Worm (Caenorhabditis elegans) whole organism, L1 larva: ENCODE measurements around the gene T07H3.8.
"Not testable (repeated sequence)": the region's sequence is repeated elsewhere in the genome, so short reads cannot be mapped to it uniquely, and the experiment has no call there.

Source experiments
- C16A3.4 ChIP-seq: fragments of 150-350 bp; optimal IDR thresholded peaks from 2 replicates; lab custom pipeline; 2014; ENCODE audit warnings: missing biosample characterization, missing genetic modification characterization
- C34B4.2 ChIP-seq: sonication (generic microtip); optimal IDR thresholded peaks from 2 replicates; lab custom pipeline; 2017; ENCODE audit warnings: mild to moderate bottlenecking, missing genetic modification characterization, missing compliant biosample characterization
- blmp-1 ChIP-seq: fragments of 150-350 bp; optimal IDR thresholded peaks from 2 replicates; lab custom pipeline; 2014; ENCODE audit warnings: missing biosample characterization, missing genetic modification characterization
- ceh-63 ChIP-seq: fragments of 200-800 bp; sonication (Bioruptor generic); optimal IDR thresholded peaks from 2 replicates; lab custom pipeline; 2018; ENCODE audit warnings: mild to moderate bottlenecking, missing genetic modification characterization, missing compliant biosample characterization
- ceh-88 ChIP-seq: fragments of 200-800 bp; sonication (Bioruptor generic); IDR thresholded peaks from 2 replicates; pipeline ENCODE4 v1.3.6; 2022; ENCODE audit warnings: missing genetic modification characterization, missing compliant biosample characterization
- ces-1 ChIP-seq: fragments of 150-350 bp; optimal IDR thresholded peaks from 2 replicates; lab custom pipeline; 2014; ENCODE audit warnings: missing biosample characterization, missing genetic modification reagents, missing genetic modification characterization
- dsc-1 ChIP-seq: sonication (generic microtip); optimal IDR thresholded peaks from 2 replicates; lab custom pipeline; 2016; ENCODE audit warnings: mild to moderate bottlenecking, missing genetic modification characterization, missing compliant biosample characterization
- efl-1 ChIP-seq, 4 experiments: fragments of 150-350 bp; optimal IDR thresholded peaks in 3 of 4; peaks in 1 of 4; 1 replicate in 1 of 4; 2 replicates in 3 of 4; lab custom pipeline; 2014; ENCODE audit warnings: missing biosample characterization in 2 of 4, missing genetic modification characterization in 2 of 4, missing genetic modification reagents in 2 of 4
- egl-13 ChIP-seq: sonication (generic microtip); optimal IDR thresholded peaks from 2 replicates; lab custom pipeline; 2016; ENCODE audit warnings: missing genotype, missing genetic modification reagents, missing genetic modification characterization, missing compliant biosample characterization
- elt-2 ChIP-seq: sonication (generic microtip); optimal IDR thresholded peaks from 2 replicates; lab custom pipeline; 2016; ENCODE audit warnings: missing genetic modification characterization, mild to moderate bottlenecking, inconsistent platforms, missing compliant biosample characterization, missing genetic modification reagents
- fkh-4 ChIP-seq: sonication (generic microtip); optimal IDR thresholded peaks from 2 replicates; lab custom pipeline; 2016; ENCODE audit warnings: missing compliant biosample characterization, missing genetic modification characterization, borderline replicate concordance
- irx-1 ChIP-seq: sonication (generic microtip); optimal IDR thresholded peaks from 2 replicates; lab custom pipeline; 2016; ENCODE audit warnings: missing genetic modification characterization, missing compliant biosample characterization
- lin-13 ChIP-seq: fragments of 150-350 bp; optimal IDR thresholded peaks from 2 replicates; lab custom pipeline; 2014; ENCODE audit warnings: missing biosample characterization, missing genetic modification reagents, missing genetic modification characterization
- lin-15B ChIP-seq: fragments of 150-350 bp; sonication (generic microtip); optimal IDR thresholded peaks from 3 replicates; lab custom pipeline; 2014; ENCODE audit warnings: missing biosample characterization, missing genetic modification characterization
- mab-9 ChIP-seq: fragments of 200-800 bp; sonication (Bioruptor generic); IDR thresholded peaks from 2 replicates; pipeline ENCODE4 v1.3.6; 2022; ENCODE audit warnings: missing genetic modification reagents, missing genetic modification characterization, missing compliant biosample characterization
- mdl-1 ChIP-seq, 2 experiments: fragments of 150-350 bp; optimal IDR thresholded peaks; 2 replicates each; lab custom pipeline; 2014 to 2017; ENCODE audit warnings: missing biosample characterization in 2 of 2, missing genetic modification characterization in 2 of 2, inconsistent platforms in 1 of 2
- mep-1 ChIP-seq: fragments of 150-350 bp; optimal IDR thresholded peaks from 2 replicates; lab custom pipeline; 2014; ENCODE audit warnings: missing biosample characterization, missing genetic modification characterization
- nhr-12 ChIP-seq: sonication (generic microtip); optimal IDR thresholded peaks from 2 replicates; lab custom pipeline; 2017; ENCODE audit warnings: missing biosample characterization, missing genetic modification characterization
- nhr-28 ChIP-seq: fragments of 150-350 bp; optimal IDR thresholded peaks from 2 replicates; lab custom pipeline; 2014; ENCODE audit warnings: missing biosample characterization, missing genetic modification characterization
- nhr-47 ChIP-seq: sonication (generic microtip); optimal IDR thresholded peaks from 2 replicates; lab custom pipeline; 2016; ENCODE audit warnings: mild to moderate bottlenecking, missing genetic modification characterization, moderate library complexity, missing compliant biosample characterization
- nhr-76 ChIP-seq: sonication (generic microtip); optimal IDR thresholded peaks from 2 replicates; lab custom pipeline; 2017; ENCODE audit warnings: missing biosample characterization, missing genetic modification characterization
- nhr-77 ChIP-seq: fragments of 150-350 bp; optimal IDR thresholded peaks from 2 replicates; lab custom pipeline; 2014; ENCODE audit warnings: missing biosample characterization, missing genetic modification characterization
- nhr-90 ChIP-seq: sonication (generic microtip); optimal IDR thresholded peaks from 2 replicates; lab custom pipeline; 2016; ENCODE audit warnings: mild to moderate bottlenecking, missing genetic modification characterization, missing compliant biosample characterization; ENCODE audit not compliant: poor library complexity
- rnt-1 ChIP-seq: sonication (generic microtip); optimal IDR thresholded peaks from 2 replicates; lab custom pipeline; 2016; ENCODE audit warnings: mild to moderate bottlenecking, missing genetic modification characterization, moderate library complexity, missing compliant biosample characterization
- snpc-4 ChIP-seq: fragments of 150-350 bp; optimal IDR thresholded peaks from 2 replicates; lab custom pipeline; 2014; ENCODE audit warnings: missing biosample characterization, missing genetic modification characterization
- sptf-1 ChIP-seq: fragments of 150-350 bp; optimal IDR thresholded peaks from 2 replicates; lab custom pipeline; 2014; ENCODE audit warnings: missing biosample characterization, missing genetic modification characterization
- swsn-7 ChIP-seq: sonication (generic microtip); optimal IDR thresholded peaks from 2 replicates; lab custom pipeline; 2016; ENCODE audit warnings: missing genetic modification characterization, missing compliant biosample characterization
- tlp-1 ChIP-seq: fragments of 150-350 bp; optimal IDR thresholded peaks from 2 replicates; lab custom pipeline; 2014; ENCODE audit warnings: missing biosample characterization, missing genetic modification characterization
- unc-130 ChIP-seq: fragments of 150-350 bp; optimal IDR thresholded peaks from 2 replicates; lab custom pipeline; 2017; ENCODE audit warnings: missing biosample characterization, missing genetic modification characterization, inconsistent platforms
- unc-86 ChIP-seq: sonication (generic microtip); optimal IDR thresholded peaks from 2 replicates; lab custom pipeline; 2016; ENCODE audit warnings: missing genetic modification characterization, missing compliant biosample characterization
- unc-98 ChIP-seq: fragments of 200-800 bp; sonication (Bioruptor generic); IDR thresholded peaks from 2 replicates; pipeline ENCODE4 v1.3.6; 2022; ENCODE audit warnings: missing genetic modification characterization, missing compliant biosample characterization
- vab-15 ChIP-seq: sonication (generic microtip); optimal IDR thresholded peaks from 2 replicates; lab custom pipeline; 2017; ENCODE audit warnings: missing genotype, mild to moderate bottlenecking, missing genetic modification characterization, missing compliant biosample characterization
- xbp-1 ChIP-seq: sonication (generic microtip); optimal IDR thresholded peaks from 2 replicates; lab custom pipeline; 2016; ENCODE audit warnings: missing genetic modification characterization, missing compliant biosample characterization
- ztf-11 ChIP-seq, 2 experiments: sonication (generic microtip); optimal IDR thresholded peaks; 2 replicates each; lab custom pipeline; 2016 to 2017; ENCODE audit warnings: missing genetic modification characterization in 2 of 2, missing biosample characterization in 1 of 2, missing compliant biosample characterization in 1 of 2

T07H3.8 gene

DNA sequence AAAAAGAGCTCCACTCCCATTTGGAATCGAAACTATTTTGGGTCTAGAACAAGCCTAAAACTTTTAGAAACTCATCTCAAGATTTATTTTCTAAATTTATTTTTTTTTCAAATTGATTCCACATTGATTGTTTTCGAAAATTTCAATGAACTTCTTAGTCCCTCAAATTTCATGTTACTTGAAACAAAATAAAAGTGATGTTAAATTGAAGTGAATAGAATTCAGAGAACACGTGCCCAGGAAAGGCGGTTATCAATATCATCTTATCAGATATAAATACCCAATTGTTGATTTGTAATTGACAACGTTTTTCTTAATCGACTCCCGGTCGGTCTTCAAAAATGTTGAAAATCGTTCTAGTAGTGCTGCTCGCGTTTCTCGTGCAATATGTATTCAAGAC lies 45.8 kb upstream of the T07H3.8 start, which contains the start of gene poml-4:
Gene poml-4, plus strand, starts transcription at position 301 of the 400 bp plus-strand sequence.
- not testable (repeated sequence) for TF ChIP-seq tlp-1 (tag; lab: Kevin White, UChicago); nhr-28 (tag; lab: Kevin White, UChicago); mab-9 (GFP tag; lab: Robert Waterston, UW)
- TF ChIP-seq, all 84 proteins: peak for 0; not testable (repeated sequence) for 84

DNA sequence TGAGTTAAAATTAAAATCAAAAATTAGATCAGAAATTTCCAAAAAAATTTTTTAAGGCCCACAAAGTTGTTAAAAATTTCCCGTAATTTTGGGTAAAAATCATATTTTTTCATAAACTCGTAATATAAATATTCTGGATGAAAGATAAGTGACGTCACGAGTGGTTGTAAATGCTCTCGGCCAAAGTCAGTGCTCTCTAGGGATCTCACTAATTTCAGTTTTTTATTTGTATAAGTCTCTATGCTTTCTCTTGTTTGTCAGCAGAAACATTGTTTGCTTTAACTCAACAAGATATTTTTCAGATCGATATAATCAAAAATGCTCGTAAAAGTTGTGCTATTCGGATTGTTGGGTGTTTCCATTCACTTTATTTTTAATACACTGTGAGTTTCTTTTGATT lies 43.2 kb upstream of the T07H3.8 start, which contains the start of gene K05F6.4:
Gene K05F6.4, plus strand, starts transcription at position 301 of the 400 bp plus-strand sequence.
- TF ChIP-seq unc-86 (tag; lab: Kevin White, UChicago); ceh-88 (GFP tag; lab: Robert Waterston, UW); fkh-4: not testable (repeated sequence)

DNA sequence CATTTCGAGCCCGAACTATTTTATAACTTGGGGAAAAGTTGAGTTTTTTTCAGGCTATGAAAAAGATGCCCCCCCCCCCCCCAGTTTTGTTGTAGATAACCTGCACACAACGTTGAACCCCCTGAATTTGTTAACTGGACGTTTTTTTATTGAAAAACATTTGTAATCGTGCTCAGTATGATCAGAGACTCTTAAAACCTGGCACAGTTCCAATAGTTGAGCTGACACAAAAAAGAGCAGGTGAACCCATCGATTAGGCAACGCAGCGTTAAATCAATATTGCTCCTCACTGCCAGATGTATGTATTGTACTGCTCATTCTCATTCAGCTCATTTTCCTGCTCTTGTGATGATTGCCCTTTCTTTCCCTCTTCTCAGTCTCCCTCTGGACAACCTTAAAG lies 40.8 kb upstream of the T07H3.8 start, which contains the start of gene K05F6.12:
Gene K05F6.12, plus strand, starts transcription at position 301 of the 400 bp plus-strand sequence.
- TF ChIP-seq ceh-63 (GFP tag; lab: Kevin White, UChicago) (no peak), unc-130 (tag; lab: Kevin White, UChicago) (no peak), mdl-1 (tag; optimal IDR thresholded peaks at IDR 0.05; lab: Kevin White, UChicago) (no peak), egl-13 (tag; lab: Kevin White, UChicago) (no peak), swsn-7 (no peak), lin-13 (GFP tag; lab: Kevin White, UChicago) (no peak), lin-15B (tag; lab: Kevin White, UChicago) (no peak), efl-1 (optimal IDR thresholded peaks at IDR 0.05; lab: Kevin White, UChicago) (no peak), efl-1 (GFP tag; optimal IDR thresholded peaks at IDR 0.05 in 1 of 2; lab: Kevin White, UChicago) (no peak), nhr-47 (no peak), dsc-1 (tag; lab: Kevin White, UChicago) (no peak), nhr-76 (tag; lab: Kevin White, UChicago) (no peak), ces-1 (GFP tag; lab: Kevin White, UChicago) (no peak), elt-2 (tag; lab: Kevin White, UChicago) (no peak), xbp-1 (no peak), snpc-4 (no peak), mep-1 (tag; lab: Kevin White, UChicago) (no peak)

DNA sequence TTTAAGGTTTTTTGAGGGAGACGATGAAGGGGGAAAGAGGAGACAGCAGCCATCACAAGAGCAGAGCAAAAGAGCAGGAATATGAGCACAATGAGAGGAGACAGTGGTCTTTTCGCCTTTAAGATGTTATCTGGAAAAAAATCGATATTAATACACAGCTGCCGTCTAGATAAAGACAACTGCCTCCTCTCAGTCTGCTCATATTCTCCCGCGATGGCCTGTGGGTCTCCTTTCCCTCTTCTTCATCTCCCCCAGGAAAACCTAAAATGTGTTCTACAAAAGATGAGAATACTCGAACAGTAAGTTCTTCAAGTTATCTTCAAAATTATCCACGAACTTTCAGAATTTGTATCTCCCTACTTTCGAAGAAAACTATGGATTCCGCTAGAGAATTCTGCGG lies 35.9 kb upstream of the T07H3.8 start, which contains the start of the genes fbxb-52 and fbxb-51:
Gene fbxb-52, minus strand, starts transcription at position 101 of the 400 bp plus-strand sequence.
Gene fbxb-51, plus strand, starts transcription at position 212 of the 400 bp plus-strand sequence.
- no peak for TF ChIP-seq irx-1 (tag; lab: Kevin White, UChicago)
- TF ChIP-seq C34B4.2: no peak
- TF ChIP-seq ceh-88 (GFP tag; lab: Robert Waterston, UW): no peak
- no peak for TF ChIP-seq rnt-1 (tag; lab: Kevin White, UChicago)
- no peak for TF ChIP-seq mep-1 (tag; lab: Kevin White, UChicago)
- no peak for TF ChIP-seq nhr-90
- no peak for TF ChIP-seq vab-15 (tag; lab: Kevin White, UChicago)
- no peak for TF ChIP-seq sptf-1 (tag; lab: Kevin White, UChicago)

DNA sequence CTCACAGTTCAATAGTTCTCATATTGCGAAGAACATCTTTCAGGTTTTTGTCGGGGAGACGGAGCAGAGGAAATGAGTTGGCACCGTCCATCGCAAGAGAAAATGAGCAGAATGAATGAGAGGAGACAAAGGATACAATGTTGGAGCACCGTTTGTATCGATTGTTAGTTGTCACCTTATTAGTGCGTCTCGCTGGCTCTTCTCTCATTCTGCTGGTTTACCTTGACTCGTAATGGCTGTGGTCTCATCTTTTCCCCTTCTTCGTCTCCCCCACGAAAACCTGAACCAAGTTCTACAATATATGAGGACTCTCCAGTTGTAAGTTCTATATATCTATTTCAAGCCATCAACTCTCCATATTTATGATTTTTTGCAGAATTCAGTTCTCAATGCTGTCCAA lies 30.2 kb upstream of the T07H3.8 start, which contains the start of the genes fbxb-54 and fbxb-50:
Gene fbxb-54, minus strand, starts transcription at position 101 of the 400 bp plus-strand sequence.
Gene fbxb-50, plus strand, starts transcription at position 227 of the 400 bp plus-strand sequence.
- TF ChIP-seq C16A3.4; unc-98 (GFP tag; lab: Robert Waterston, UW); nhr-12 (tag; lab: Kevin White, UChicago): not testable (repeated sequence)

DNA sequence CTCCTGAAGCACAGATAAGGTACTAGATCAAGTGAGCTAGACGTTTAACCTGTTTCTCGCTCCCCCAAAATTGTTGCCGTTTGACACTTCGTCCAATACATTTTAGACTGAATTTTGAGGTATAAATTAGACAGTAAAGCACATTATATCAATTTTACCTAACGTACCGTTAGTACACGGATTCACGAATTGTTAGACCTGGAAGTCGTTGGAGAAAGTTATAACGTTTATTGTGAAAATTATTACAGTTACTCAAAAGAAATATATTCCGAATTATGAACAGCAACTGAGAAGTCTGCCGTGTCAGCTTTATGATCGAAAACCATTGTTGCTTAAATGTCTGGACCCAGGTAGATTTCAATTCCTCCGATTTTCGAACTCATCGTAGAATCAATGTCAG lies 25.6 kb upstream of the T07H3.8 start:
- TF ChIP-seq nhr-47 (no peak), efl-1 (optimal IDR thresholded peaks at IDR 0.05; lab: Kevin White, UChicago) (no peak), efl-1 (GFP tag; optimal IDR thresholded peaks at IDR 0.05 in 1 of 2; lab: Kevin White, UChicago) (peak in 1 of 2 experiments; percentile 91), ztf-11 (tag; optimal IDR thresholded peaks at IDR 0.05; lab: Kevin White, UChicago) (no peak), nhr-77 (tag; lab: Kevin White, UChicago) (no peak), blmp-1 (tag; lab: Kevin White, UChicago) (no peak)
